Worm (Caenorhabditis elegans): ENCODE results near the gene cri-3.

The cri-3 gene

ce11 chrIII:3395874-3396467 lies at the start of gene cri-3:
Gene cri-3 (plus strand): TSS chrIII:3396355.
- no peak for TF ChIP-seq ets-5 (GFP tag; IDR thresholded peaks at IDR 0.05)
- TF ChIP-seq jun-1 (tag; optimal IDR thresholded peaks at IDR 0.05) = no peak
- TF ChIP-seq efl-1 (optimal IDR thresholded peaks at IDR 0.05) = peak; percentile 26 to 54
- TF ChIP-seq efl-1 (GFP tag; optimal IDR thresholded peaks at IDR 0.05 in 1 of 2) = peak; percentile 68 to 94
- TF ChIP-seq sup-37 (GFP tag; optimal IDR thresholded peaks at IDR 0.05) = no peak
- no peak for TF ChIP-seq tlp-1 (tag; optimal IDR thresholded peaks at IDR 0.05)
- TF ChIP-seq C16A3.4 (tag; optimal IDR thresholded peaks at IDR 0.05) = no peak
- TF ChIP-seq snu-23 (GFP tag; optimal IDR thresholded peaks at IDR 0.05) = peak; percentile 5
- TF ChIP-seq dpl-1 (GFP tag; optimal IDR thresholded peaks at IDR 0.05) = peak; percentile 21 to 74 (median 62)
- peak; percentile 37 to 77 for TF ChIP-seq lin-35 (GFP tag; optimal IDR thresholded peaks at IDR 0.05)
- TF ChIP-seq ceh-63 (GFP tag; optimal IDR thresholded peaks at IDR 0.05) = no peak
- TF ChIP-seq pax-3 (tag; optimal IDR thresholded peaks at IDR 0.05) = no peak
- no peak for TF ChIP-seq ama-1 (optimal IDR thresholded peaks at IDR 0.05)
- peak in 1 of 2 experiments; percentile 64 for TF ChIP-seq lsy-2 (tag; optimal IDR thresholded peaks at IDR 0.05)
- peak in 1 of 3 experiments; percentile 22 for TF ChIP-seq ceh-82 (tag; optimal IDR thresholded peaks at IDR 0.05)

ce11 chrIII:3346665-3347064 lies 49.5 kb upstream of the cri-3 start:
- TF ChIP-seq ceh-88 (GFP tag; IDR thresholded peaks at IDR 0.05) = no peak
- no peak for TF ChIP-seq ceh-82 (tag; optimal IDR thresholded peaks at IDR 0.05)
- no peak for TF ChIP-seq nhr-237 (tag; optimal IDR thresholded peaks at IDR 0.05)
- no peak for TF ChIP-seq rnt-1 (tag; optimal IDR thresholded peaks at IDR 0.05)
- no peak for TF ChIP-seq efl-3 (GFP tag; optimal IDR thresholded peaks at IDR 0.05)
- TF ChIP-seq snpc-4 (tag; optimal IDR thresholded peaks at IDR 0.05) = no peak
- no peak for TF ChIP-seq nhr-85 (tag)
- TF ChIP-seq unc-30 (tag; optimal IDR thresholded peaks at IDR 0.05) = no peak
- TF ChIP-seq nhr-76 (tag; optimal IDR thresholded peaks at IDR 0.05) = no peak
- TF ChIP-seq fkh-4 (tag; optimal IDR thresholded peaks at IDR 0.05; ENCODE audit: borderline replicate concordance) = no peak
- no peak for TF ChIP-seq lin-35 (GFP tag; optimal IDR thresholded peaks at IDR 0.05)
- TF ChIP-seq nhr-28 (tag; optimal IDR thresholded peaks at IDR 0.05) = no peak
- no peak for TF ChIP-seq skn-1 (tag; optimal IDR thresholded peaks at IDR 0.05)
- TF ChIP-seq sup-37 (GFP tag; optimal IDR thresholded peaks at IDR 0.05) = no peak

ce11 chrIII:3349061-3349460 lies 47.1 kb upstream of the cri-3 start:
- peak; percentile 71 for TF ChIP-seq blmp-1 (tag; optimal IDR thresholded peaks at IDR 0.05)
- no peak for TF ChIP-seq aha-1 (tag; optimal IDR thresholded peaks at IDR 0.05)
- TF ChIP-seq mdl-1 (tag; optimal IDR thresholded peaks at IDR 0.05) = no peak
- TF ChIP-seq elt-3 (tag; optimal IDR thresholded peaks at IDR 0.05) = peak in 3 of 6 experiments; percentile 2 to 35 (median 9)
- TF ChIP-seq rnt-1 (tag; optimal IDR thresholded peaks at IDR 0.05) = no peak
- no peak for TF ChIP-seq ztf-4 (tag; optimal IDR thresholded peaks at IDR 0.05)
- no peak for TF ChIP-seq pag-3 (tag; optimal IDR thresholded peaks at IDR 0.05; ENCODE audit: borderline replicate concordance, insufficient read depth)
- TF ChIP-seq nhr-76 (tag; optimal IDR thresholded peaks at IDR 0.05) = no peak
- TF ChIP-seq nhr-237 (tag; optimal IDR thresholded peaks at IDR 0.05) = no peak
- TF ChIP-seq snu-23 (GFP tag; optimal IDR thresholded peaks at IDR 0.05) = no peak
- TF ChIP-seq ceh-82 (tag; optimal IDR thresholded peaks at IDR 0.05) = no peak
- no peak for TF ChIP-seq xbp-1 (tag; optimal IDR thresholded peaks at IDR 0.05)
- peak; percentile 56 for TF ChIP-seq lin-14 (GFP tag; optimal IDR thresholded peaks at IDR 0.05)
- no peak for TF ChIP-seq irx-1 (tag; optimal IDR thresholded peaks at IDR 0.05)

DNA sequence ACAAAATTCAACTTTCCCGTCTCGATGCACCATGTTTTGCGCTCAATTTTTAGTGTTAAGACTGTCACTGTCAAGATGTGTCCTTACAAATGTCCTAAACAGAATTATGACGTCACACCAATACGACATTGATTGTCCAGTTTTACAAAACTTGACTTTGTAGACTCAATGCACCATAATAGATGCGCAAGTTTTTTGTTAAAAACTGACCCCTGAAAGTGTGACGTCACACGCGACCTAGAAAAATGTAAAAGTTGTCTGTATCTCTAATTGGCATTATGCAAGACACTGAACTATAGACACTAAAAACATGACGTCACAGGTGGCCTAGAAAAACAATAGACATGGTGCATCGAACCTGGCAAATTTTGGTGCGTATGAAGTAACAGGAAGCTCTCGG lies 45.1 kb upstream of the cri-3 start:
- TF ChIP-seq Y116A8C.19 (tag; optimal IDR thresholded peaks at IDR 0.05; ENCODE audit: borderline replicate concordance) (no peak), skn-1 (tag; optimal IDR thresholded peaks at IDR 0.05) (no peak), ztf-4 (tag; optimal IDR thresholded peaks at IDR 0.05) (no peak)
